Fruit fly (Drosophila melanogaster): Measurements from ENCODE around the gene CG5001.
A peak's percentile ranks its signal among the peaks of the same experiment; 100 is the strongest.

Gene CG5001

dm6 chr2L:1217033-1217612 lies 31.6 kb downstream of the CG5001 start:
- no peak for TF ChIP-seq CG14711 (tag; optimal IDR thresholded peaks at IDR 0.05)
- TF ChIP-seq kay (GFP tag; ENCODE audit: borderline replicate concordance), result no peak
- no peak for TF ChIP-seq Mnt (GFP tag; optimal IDR thresholded peaks at IDR 0.05)
- no peak for TF ChIP-seq CG1620 (GFP tag; optimal IDR thresholded peaks at IDR 0.05)
- no peak for TF ChIP-seq cic (GFP tag; optimal IDR thresholded peaks at IDR 0.05)
- TF ChIP-seq CG7045 (GFP tag; optimal IDR thresholded peaks at IDR 0.05), result no peak
- no peak for TF ChIP-seq pad (GFP tag; optimal IDR thresholded peaks at IDR 0.05)
- TF ChIP-seq Clk (GFP tag; optimal IDR thresholded peaks at IDR 0.05), result no peak
- TF ChIP-seq Hr96 (GFP tag; optimal IDR thresholded peaks at IDR 0.05), result no peak
- no peak for TF ChIP-seq cnc (optimal IDR thresholded peaks at IDR 0.05)
- TF ChIP-seq Crg-1 (GFP tag; optimal IDR thresholded peaks at IDR 0.05), result no peak
- TF ChIP-seq tj (GFP tag; optimal IDR thresholded peaks at IDR 0.05), result no peak
- no peak for TF ChIP-seq CG12768 (GFP tag; optimal IDR thresholded peaks at IDR 0.05)
- TF ChIP-seq CG33017 (tag; optimal IDR thresholded peaks at IDR 0.05), result no peak
- no peak for TF ChIP-seq CG11617 (GFP tag; optimal IDR thresholded peaks at IDR 0.05)
- TF ChIP-seq CG7101 (tag; optimal IDR thresholded peaks at IDR 0.05), result no peak
- TF ChIP-seq ovo (GFP tag; optimal IDR thresholded peaks at IDR 0.05), result no peak
- no peak for TF ChIP-seq toe (GFP tag; optimal IDR thresholded peaks at IDR 0.05)
- TF ChIP-seq bab1 (GFP tag; optimal IDR thresholded peaks at IDR 0.05), result no peak

DNA sequence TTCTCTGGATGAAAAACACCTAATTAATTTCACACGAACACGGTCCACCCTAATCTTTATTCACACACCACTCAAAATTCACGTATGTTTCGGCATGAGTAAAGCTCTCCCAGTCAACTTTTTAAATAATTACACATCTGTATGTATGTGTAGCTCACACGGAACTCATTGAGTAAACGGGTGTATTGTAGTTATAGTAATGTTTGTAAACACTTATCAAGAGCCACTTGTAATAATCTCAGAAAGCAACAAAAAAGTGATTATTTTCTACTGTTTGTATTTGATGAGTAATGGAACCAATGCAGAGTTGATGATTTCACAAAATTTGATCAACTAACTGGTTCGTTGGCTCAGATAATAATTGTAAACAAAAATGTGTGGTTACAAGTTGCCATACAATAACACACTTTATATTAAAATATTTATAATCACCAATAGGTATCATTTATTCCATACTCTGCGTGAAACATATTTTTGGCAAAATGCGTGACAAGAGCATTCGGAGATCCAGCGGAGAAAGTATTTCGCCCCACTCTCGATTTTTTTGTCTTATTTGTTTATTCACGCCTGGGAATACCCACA lies 32.4 kb downstream of the CG5001 start:
- TF ChIP-seq CG5204 (GFP tag; optimal IDR thresholded peaks at IDR 0.05) (no peak), cic (GFP tag; optimal IDR thresholded peaks at IDR 0.05) (peak; percentile 89), kay (GFP tag; ENCODE audit: borderline replicate concordance) (peak; percentile 47), tj (GFP tag; optimal IDR thresholded peaks at IDR 0.05) (no peak), toe (GFP tag; optimal IDR thresholded peaks at IDR 0.05) (no peak), CG14711 (tag; optimal IDR thresholded peaks at IDR 0.05) (no peak)

dm6 chr2L:1218475-1218874 lies 32.9 kb downstream of the CG5001 start:
- TF ChIP-seq CG33017 (tag; optimal IDR thresholded peaks at IDR 0.05) (no peak), CG7045 (GFP tag; optimal IDR thresholded peaks at IDR 0.05) (no peak), bab1 (GFP tag; optimal IDR thresholded peaks at IDR 0.05) (no peak), Hr96 (GFP tag; optimal IDR thresholded peaks at IDR 0.05) (no peak), CG7101 (tag; optimal IDR thresholded peaks at IDR 0.05) (no peak), toe (GFP tag; optimal IDR thresholded peaks at IDR 0.05) (no peak), ovo (GFP tag; optimal IDR thresholded peaks at IDR 0.05) (no peak), CG1620 (GFP tag; optimal IDR thresholded peaks at IDR 0.05) (no peak), Crg-1 (GFP tag; optimal IDR thresholded peaks at IDR 0.05) (no peak), cnc (optimal IDR thresholded peaks at IDR 0.05) (no peak)

dm6 chr2L:1218993-1219392 lies 33.4 kb downstream of the CG5001 start, which contains the start of gene CG42329:
CG42329 (plus strand) TSS chr2L:1219293.
- TF ChIP-seq Mnt (GFP tag; optimal IDR thresholded peaks at IDR 0.05), result peak; percentile 42
- TF ChIP-seq CG7045 (GFP tag; optimal IDR thresholded peaks at IDR 0.05), result no peak

DNA sequence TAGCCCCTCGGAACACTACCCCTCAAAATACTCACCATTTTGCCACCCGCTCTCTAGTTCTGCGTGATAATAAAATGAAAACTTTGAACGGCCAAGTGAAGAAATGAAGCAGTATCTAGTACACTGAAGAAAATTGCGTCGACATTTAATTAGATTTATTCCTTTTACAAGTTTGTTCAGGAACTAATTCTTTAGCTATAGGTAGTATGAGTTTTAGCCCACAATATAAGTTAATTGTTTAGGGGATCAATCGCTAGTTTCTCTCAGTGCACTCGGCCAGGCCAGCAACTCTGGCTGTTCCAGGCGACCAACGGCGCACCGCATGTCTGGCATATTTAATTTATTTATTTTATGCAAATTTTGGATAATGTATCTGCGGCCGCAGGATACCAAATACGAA lies 45.1 kb downstream of the CG5001 start:
- TF ChIP-seq CG12768 (GFP tag; optimal IDR thresholded peaks at IDR 0.05) (no peak), CG33017 (tag; optimal IDR thresholded peaks at IDR 0.05) (no peak), CG11617 (GFP tag; optimal IDR thresholded peaks at IDR 0.05) (no peak), tj (GFP tag; optimal IDR thresholded peaks at IDR 0.05) (no peak), cnc (optimal IDR thresholded peaks at IDR 0.05) (no peak), kay (GFP tag; ENCODE audit: borderline replicate concordance) (no peak), toe (GFP tag; optimal IDR thresholded peaks at IDR 0.05) (no peak), CG7101 (tag; optimal IDR thresholded peaks at IDR 0.05) (no peak)

DNA sequence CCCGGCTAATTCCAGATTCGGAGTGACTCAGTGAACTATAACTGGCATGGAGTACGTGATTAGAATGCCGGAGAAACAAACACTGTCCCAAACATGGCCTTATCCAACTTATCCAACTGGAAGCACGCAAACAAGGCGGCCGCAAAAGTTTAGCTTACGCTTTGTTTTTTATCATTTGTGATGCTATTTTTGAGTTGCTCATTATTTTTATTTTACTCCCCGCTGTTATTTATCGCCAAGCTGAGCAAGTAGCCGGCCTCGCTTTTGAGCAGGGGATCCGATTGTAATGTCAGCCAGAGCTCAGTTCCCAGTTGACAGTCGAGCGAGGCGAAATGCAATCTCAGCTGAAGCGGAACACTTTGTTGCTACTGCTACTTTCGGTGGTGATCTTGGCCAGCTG lies 54.2 kb downstream of the CG5001 start, which contains the start of gene CG5397:
Gene CG5397, plus strand, starts transcription at position 301 of the 400 bp plus-strand sequence.
- TF ChIP-seq bab1 (GFP tag; optimal IDR thresholded peaks at IDR 0.05) (no peak), CG14711 (tag; optimal IDR thresholded peaks at IDR 0.05) (no peak), toe (GFP tag; optimal IDR thresholded peaks at IDR 0.05) (no peak), pad (GFP tag; optimal IDR thresholded peaks at IDR 0.05) (no peak), Clk (GFP tag; optimal IDR thresholded peaks at IDR 0.05) (no peak), Mnt (GFP tag; optimal IDR thresholded peaks at IDR 0.05) (no peak), CG7045 (GFP tag; optimal IDR thresholded peaks at IDR 0.05) (no peak), Hr96 (GFP tag; optimal IDR thresholded peaks at IDR 0.05) (no peak), ovo (GFP tag; optimal IDR thresholded peaks at IDR 0.05) (no peak), Crg-1 (GFP tag; optimal IDR thresholded peaks at IDR 0.05) (no peak), CG33017 (tag; optimal IDR thresholded peaks at IDR 0.05) (no peak), cnc (optimal IDR thresholded peaks at IDR 0.05) (no peak), CG5204 (GFP tag; optimal IDR thresholded peaks at IDR 0.05) (no peak), CG7101 (tag; optimal IDR thresholded peaks at IDR 0.05) (no peak), cic (GFP tag; optimal IDR thresholded peaks at IDR 0.05) (no peak), kay (GFP tag; ENCODE audit: borderline replicate concordance) (no peak), CG11617 (GFP tag; optimal IDR thresholded peaks at IDR 0.05) (no peak)

All from whole organism, adult.